Worm (Caenorhabditis elegans) whole organism, L1 larva: Measurements from ENCODE around the gene clr-1.

Experiments
- C04F5.9 ChIP-seq: sonication (generic microtip); optimal IDR thresholded peaks from 2 replicates; lab custom pipeline; 2016; ENCODE audit warnings: missing genetic modification characterization, missing compliant biosample characterization
- C34B4.2 ChIP-seq: sonication (generic microtip); optimal IDR thresholded peaks from 2 replicates; lab custom pipeline; 2017; ENCODE audit warnings: mild to moderate bottlenecking, missing genetic modification characterization, missing compliant biosample characterization
- Y116A8C.19 ChIP-seq: sonication (generic microtip); optimal IDR thresholded peaks from 2 replicates; lab custom pipeline; 2016; ENCODE audit warnings: missing compliant biosample characterization, missing genetic modification characterization, borderline replicate concordance
- aly-2 ChIP-seq: fragments of 150-350 bp; optimal IDR thresholded peaks from 2 replicates; lab custom pipeline; 2014; ENCODE audit warnings: missing biosample characterization, missing genetic modification characterization
- ama-1 ChIP-seq: fragments of 150-350 bp; optimal IDR thresholded peaks from 2 replicates; lab custom pipeline; 2014
- blmp-1 ChIP-seq: fragments of 150-350 bp; optimal IDR thresholded peaks from 2 replicates; lab custom pipeline; 2014; ENCODE audit warnings: missing biosample characterization, missing genetic modification characterization
- ceh-63 ChIP-seq: fragments of 200-800 bp; sonication (Bioruptor generic); optimal IDR thresholded peaks from 2 replicates; lab custom pipeline; 2018; ENCODE audit warnings: mild to moderate bottlenecking, missing genetic modification characterization, missing compliant biosample characterization
- ceh-8 ChIP-seq: fragments of 200-800 bp; sonication (Bioruptor generic); optimal IDR thresholded peaks from 2 replicates; lab custom pipeline; 2018; ENCODE audit warnings: mild to moderate bottlenecking, missing genetic modification characterization, moderate library complexity, missing compliant biosample characterization
- ceh-82 ChIP-seq, 3 experiments: fragments of 150-350 bp in 1 of 3; sonication (generic microtip) in 2 of 3; optimal IDR thresholded peaks; 2 replicates each; lab custom pipeline; 2014 to 2017; ENCODE audit warnings: missing biosample characterization in 3 of 3, missing genetic modification characterization in 3 of 3
- ceh-88 ChIP-seq: fragments of 200-800 bp; sonication (Bioruptor generic); IDR thresholded peaks from 2 replicates; pipeline ENCODE4 v1.3.6; 2022; ENCODE audit warnings: missing genetic modification characterization, missing compliant biosample characterization
- ceh-90 ChIP-seq: sonication (generic microtip); optimal IDR thresholded peaks from 2 replicates; lab custom pipeline; 2016; ENCODE audit warnings: missing genetic modification characterization, missing compliant biosample characterization
- dpl-1 ChIP-seq, 3 experiments: fragments of 150-350 bp in 2 of 3; sonication (generic microtip) in 1 of 3; optimal IDR thresholded peaks; 2 replicates each; lab custom pipeline; 2014 to 2017; ENCODE audit warnings: missing biosample characterization in 3 of 3, missing genetic modification characterization in 3 of 3, missing genetic modification reagents in 3 of 3
- dsc-1 ChIP-seq: sonication (generic microtip); optimal IDR thresholded peaks from 2 replicates; lab custom pipeline; 2016; ENCODE audit warnings: mild to moderate bottlenecking, missing genetic modification characterization, missing compliant biosample characterization
- efl-1 ChIP-seq, 4 experiments: fragments of 150-350 bp; optimal IDR thresholded peaks in 3 of 4; peaks in 1 of 4; 1 replicate in 1 of 4; 2 replicates in 3 of 4; lab custom pipeline; 2014; ENCODE audit warnings: missing biosample characterization in 2 of 4, missing genetic modification characterization in 2 of 4, missing genetic modification reagents in 2 of 4
- egl-13 ChIP-seq: sonication (generic microtip); optimal IDR thresholded peaks from 2 replicates; lab custom pipeline; 2016; ENCODE audit warnings: missing genotype, missing genetic modification reagents, missing genetic modification characterization, missing compliant biosample characterization
- elt-2 ChIP-seq: sonication (generic microtip); optimal IDR thresholded peaks from 2 replicates; lab custom pipeline; 2016; ENCODE audit warnings: missing genetic modification characterization, mild to moderate bottlenecking, inconsistent platforms, missing compliant biosample characterization, missing genetic modification reagents
- elt-3 ChIP-seq, 6 experiments: fragments of 150-350 bp in 1 of 6; sonication (generic microtip); optimal IDR thresholded peaks; 2 replicates each; lab custom pipeline; 2017 to 2018; ENCODE audit warnings: missing biosample characterization in 6 of 6, missing genetic modification characterization in 6 of 6, inconsistent platforms in 1 of 6
- fkh-8 ChIP-seq: sonication (generic microtip); optimal IDR thresholded peaks from 2 replicates; lab custom pipeline; 2016; ENCODE audit warnings: mild to moderate bottlenecking, missing genetic modification characterization, missing compliant biosample characterization
- fos-1 ChIP-seq: fragments of 150-350 bp; optimal IDR thresholded peaks from 2 replicates; lab custom pipeline; 2014; ENCODE audit warnings: missing biosample characterization, missing genetic modification characterization
- hlh-17 ChIP-seq: fragments of 200-800 bp; sonication (Bioruptor generic); optimal IDR thresholded peaks from 2 replicates; lab custom pipeline; 2018; ENCODE audit warnings: missing genetic modification characterization, mild to moderate bottlenecking, missing compliant biosample characterization, moderate library complexity, borderline replicate concordance
- hpl-2 ChIP-seq: fragments of 150-350 bp; optimal IDR thresholded peaks from 2 replicates; lab custom pipeline; 2014; ENCODE audit warnings: missing biosample characterization, missing genetic modification reagents, missing genetic modification characterization
- lin-15B ChIP-seq: fragments of 150-350 bp; sonication (generic microtip); optimal IDR thresholded peaks from 3 replicates; lab custom pipeline; 2014; ENCODE audit warnings: missing biosample characterization, missing genetic modification characterization
- lin-35 ChIP-seq, 2 experiments: fragments of 150-350 bp; optimal IDR thresholded peaks; 2 replicates each; lab custom pipeline; 2014; ENCODE audit warnings: missing biosample characterization in 2 of 2, missing genetic modification characterization in 2 of 2, missing genetic modification reagents in 2 of 2
- lsy-2 ChIP-seq, 2 experiments: fragments of 150-350 bp; optimal IDR thresholded peaks; 2 replicates each; lab custom pipeline; 2014; ENCODE audit warnings: missing biosample characterization in 2 of 2, missing genetic modification characterization in 2 of 2
- mab-9 ChIP-seq: fragments of 200-800 bp; sonication (Bioruptor generic); IDR thresholded peaks from 2 replicates; pipeline ENCODE4 v1.3.6; 2022; ENCODE audit warnings: missing genetic modification reagents, missing genetic modification characterization, missing compliant biosample characterization
- mef-2 ChIP-seq: fragments of 150-350 bp; optimal IDR thresholded peaks from 2 replicates; lab custom pipeline; 2014; ENCODE audit warnings: missing biosample characterization, missing genetic modification characterization
- nhr-11 ChIP-seq: fragments of 150-350 bp; optimal IDR thresholded peaks from 2 replicates; lab custom pipeline; 2014; ENCODE audit warnings: missing biosample characterization, missing genetic modification characterization
- nhr-19 ChIP-seq: fragments of 200-800 bp; sonication (Bioruptor generic); conservative IDR thresholded peaks from 2 replicates; pipeline ENCODE4 v1.3.6; 2022; ENCODE audit warnings: missing genetic modification characterization, missing compliant biosample characterization
- nhr-71 ChIP-seq: sonication (generic microtip); optimal IDR thresholded peaks from 2 replicates; lab custom pipeline; 2016; ENCODE audit warnings: mild to moderate bottlenecking, missing genetic modification characterization, moderate library complexity, missing compliant biosample characterization
- nhr-76 ChIP-seq: sonication (generic microtip); optimal IDR thresholded peaks from 2 replicates; lab custom pipeline; 2017; ENCODE audit warnings: missing biosample characterization, missing genetic modification characterization
- nhr-85 ChIP-seq: sonication (generic microtip); peaks from one replicate; lab custom pipeline; 2016; ENCODE audit warnings: missing genetic modification characterization, inconsistent platforms, missing compliant biosample characterization
- nhr-90 ChIP-seq: sonication (generic microtip); optimal IDR thresholded peaks from 2 replicates; lab custom pipeline; 2016; ENCODE audit warnings: mild to moderate bottlenecking, missing genetic modification characterization, missing compliant biosample characterization; ENCODE audit not compliant: poor library complexity
- pax-3 ChIP-seq: fragments of 200-800 bp; sonication (Bioruptor generic); optimal IDR thresholded peaks from 2 replicates; lab custom pipeline; 2018; ENCODE audit warnings: mild to moderate bottlenecking, missing genetic modification characterization, moderate library complexity, missing compliant biosample characterization
- rnt-1 ChIP-seq: sonication (generic microtip); optimal IDR thresholded peaks from 2 replicates; lab custom pipeline; 2016; ENCODE audit warnings: mild to moderate bottlenecking, missing genetic modification characterization, moderate library complexity, missing compliant biosample characterization
- sox-4 ChIP-seq: sonication (generic microtip); optimal IDR thresholded peaks from 2 replicates; lab custom pipeline; 2016; ENCODE audit warnings: missing genetic modification characterization, missing compliant biosample characterization
- sptf-1 ChIP-seq: fragments of 150-350 bp; optimal IDR thresholded peaks from 2 replicates; lab custom pipeline; 2014; ENCODE audit warnings: missing biosample characterization, missing genetic modification characterization
- tbx-2 ChIP-seq: sonication (generic microtip); optimal IDR thresholded peaks from 2 replicates; lab custom pipeline; 2016; ENCODE audit warnings: missing genetic modification characterization, missing compliant biosample characterization
- tlp-1 ChIP-seq: fragments of 150-350 bp; optimal IDR thresholded peaks from 2 replicates; lab custom pipeline; 2014; ENCODE audit warnings: missing biosample characterization, missing genetic modification characterization
- xbp-1 ChIP-seq: sonication (generic microtip); optimal IDR thresholded peaks from 2 replicates; lab custom pipeline; 2016; ENCODE audit warnings: missing genetic modification characterization, missing compliant biosample characterization
- zag-1 ChIP-seq: fragments of 150-350 bp; optimal IDR thresholded peaks from 2 replicates; lab custom pipeline; 2014; ENCODE audit warnings: missing biosample characterization, missing genetic modification characterization
- zip-4 ChIP-seq: fragments of 200-800 bp; sonication (Bioruptor generic); optimal IDR thresholded peaks from 2 replicates; lab custom pipeline; 2018; ENCODE audit warnings: mild to moderate bottlenecking, missing genetic modification characterization, moderate library complexity, missing compliant biosample characterization
- ztf-11 ChIP-seq, 2 experiments: sonication (generic microtip); optimal IDR thresholded peaks; 2 replicates each; lab custom pipeline; 2016 to 2017; ENCODE audit warnings: missing genetic modification characterization in 2 of 2, missing biosample characterization in 1 of 2, missing compliant biosample characterization in 1 of 2
- ztf-4 ChIP-seq: fragments of 150-350 bp; optimal IDR thresholded peaks from 2 replicates; lab custom pipeline; 2014; ENCODE audit warnings: missing biosample characterization, missing genetic modification characterization

Gene clr-1

ce11 chrII:5497541-5497940, 31.4 kb downstream of the clr-1 start:
- no peak for TF ChIP-seq mab-9
- TF ChIP-seq ceh-88: no peak
- no peak for TF ChIP-seq lin-15B (tag; lab: Kevin White, UChicago)
- peak; percentile 26 for TF ChIP-seq nhr-85 (tag; lab: Kevin White, UChicago)

ce11 chrII:5498156-5498739, 32.1 kb downstream of the clr-1 start, which contains the start of the genes suex-1 and F12A10.9:
TSS of gene suex-1 (minus strand) at chrII:5498256.
TSS of gene F12A10.9 (plus strand) at chrII:5498689.
- TF ChIP-seq fkh-8 (tag; lab: Kevin White, UChicago): no peak
- TF ChIP-seq ceh-8 (GFP tag; lab: Kevin White, UChicago): no peak
- TF ChIP-seq nhr-76 (tag; lab: Kevin White, UChicago): no peak
- TF ChIP-seq ceh-90 (tag; lab: Kevin White, UChicago): no peak
- TF ChIP-seq mef-2 (tag; lab: Kevin White, UChicago): no peak
- no peak for TF ChIP-seq blmp-1 (tag; lab: Kevin White, UChicago)
- TF ChIP-seq zip-4 (GFP tag; lab: Kevin White, UChicago): no peak
- TF ChIP-seq nhr-11 (tag; lab: Kevin White, UChicago): no peak
- TF ChIP-seq Y116A8C.19 (tag; lab: Kevin White, UChicago): no peak
- no peak for TF ChIP-seq hlh-17 (GFP tag; lab: Kevin White, UChicago)
- no peak for TF ChIP-seq ceh-82 (tag; optimal IDR thresholded peaks at IDR 0.05; lab: Kevin White, UChicago)
- TF ChIP-seq ceh-88: no peak

- TF ChIP-seq elt-2 (tag; lab: Kevin White, UChicago) (no peak), C34B4.2 (tag; lab: Kevin White, UChicago) (no peak), hpl-2 (GFP tag; lab: Kevin White, UChicago) (no peak), lin-35 (GFP tag; optimal IDR thresholded peaks at IDR 0.05; lab: Kevin White, UChicago) (no peak)
These were observed 34.3 kb downstream of the clr-1 start, which contains the start of gene fzy-1 for ce11 chrII:5500470-5500869. TSS of gene fzy-1 (plus strand) at chrII:5500770.

ce11 chrII:5500986-5501657, 35.0 kb downstream of the clr-1 start, which contains the start of gene F12A10.8:
TSS of gene F12A10.8 (minus strand) at chrII:5501064.
- TF ChIP-seq sptf-1 (no peak), C04F5.9 (tag; lab: Kevin White, UChicago) (no peak), ama-1 (lab: Kevin White, UChicago) (no peak), nhr-90 (no peak), pax-3 (tag; lab: Kevin White, UChicago) (no peak), ceh-88 (no peak), C34B4.2 (tag; lab: Kevin White, UChicago) (no peak), ceh-82 (tag; optimal IDR thresholded peaks at IDR 0.05; lab: Kevin White, UChicago) (peak in 1 of 3 experiments; percentile 32), ztf-4 (tag; lab: Kevin White, UChicago) (no peak), fos-1 (tag; lab: Kevin White, UChicago) (no peak), dsc-1 (tag; lab: Kevin White, UChicago) (no peak), sox-4 (no peak), dpl-1 (GFP tag; optimal IDR thresholded peaks at IDR 0.05; lab: Kevin White, UChicago) (peak; percentile 67 to 87 (median 79)), lin-35 (GFP tag; optimal IDR thresholded peaks at IDR 0.05; lab: Kevin White, UChicago) (peak; percentile 75 to 92), efl-1 (optimal IDR thresholded peaks at IDR 0.05; lab: Kevin White, UChicago) (peak; percentile 57 to 83), efl-1 (GFP tag; optimal IDR thresholded peaks at IDR 0.05 in 1 of 2; lab: Kevin White, UChicago) (peak; percentile 85 to 98), rnt-1 (tag; lab: Kevin White, UChicago) (peak; percentile 21), Y116A8C.19 (tag; lab: Kevin White, UChicago) (no peak), elt-3 (tag; optimal IDR thresholded peaks at IDR 0.05; lab: Kevin White, UChicago) (no peak), mef-2 (tag; lab: Kevin White, UChicago) (no peak), zag-1 (tag; lab: Kevin White, UChicago) (no peak), tbx-2 (tag; lab: Kevin White, UChicago) (no peak), blmp-1 (tag; lab: Kevin White, UChicago) (peak; percentile 55), ceh-63 (no peak), lsy-2 (tag; optimal IDR thresholded peaks at IDR 0.05; lab: Kevin White, UChicago) (peak in 1 of 2 experiments; percentile 68), nhr-19 (GFP tag; lab: Robert Waterston, UW) (no peak), nhr-11 (tag; lab: Kevin White, UChicago) (no peak), aly-2 (no peak), egl-13 (tag; lab: Kevin White, UChicago) (no peak), tlp-1 (tag; lab: Kevin White, UChicago) (no peak), nhr-71 (no peak), xbp-1 (no peak), ztf-11 (tag; optimal IDR thresholded peaks at IDR 0.05; lab: Kevin White, UChicago) (no peak), zip-4 (GFP tag; lab: Kevin White, UChicago) (no peak)
